5 worm cellular contexts compared by ENCODE assay signal in the genomic region with DNA sequence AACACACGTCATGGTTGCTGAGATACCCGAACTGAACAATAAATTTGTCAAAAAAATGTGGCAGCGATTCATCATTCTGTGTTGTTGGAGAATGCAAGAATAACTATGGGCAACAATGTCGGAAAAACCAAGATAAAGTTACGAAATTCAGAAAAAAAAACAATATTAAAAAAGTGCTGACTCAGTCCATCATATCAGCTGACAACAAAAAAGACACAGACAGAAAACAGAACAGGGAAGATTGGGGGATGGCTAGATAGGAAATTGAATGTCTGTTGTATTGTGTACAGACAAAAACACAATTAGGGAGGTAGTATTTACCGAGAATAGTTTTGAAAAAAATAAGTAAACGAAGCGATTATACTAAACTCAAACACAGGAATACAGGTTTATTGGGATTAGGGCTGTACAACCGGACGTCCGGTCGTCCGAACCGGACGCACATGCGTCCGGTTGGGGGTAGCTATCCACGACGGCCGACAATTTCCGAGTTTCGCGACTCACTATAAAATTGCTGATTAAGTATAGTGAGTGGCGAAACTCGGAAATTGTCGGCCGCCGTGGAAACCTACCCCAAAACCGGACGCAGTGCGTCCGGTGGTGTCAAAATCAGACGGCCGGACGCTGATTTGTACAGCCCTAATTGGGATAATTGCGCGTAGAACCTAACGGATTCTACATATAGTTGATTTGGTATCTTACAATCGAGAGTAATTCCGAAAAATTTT.
TF ChIP-seq lines count a peak whose summit lies in the region.

No protein-coding gene starts in this region.

TF ChIP-seq in whole organism, L1 larva, 84 proteins besides CTCF, POLR2A, EP300 and RAD21:
- TF ChIP-seq snpc-4 (tag; optimal IDR thresholded peaks at IDR 0.05; lab: Kevin White, UChicago), result peak; percentile 56
- no peak for TF ChIP-seq nhr-85 (tag; lab: Kevin White, UChicago)
- peak in 1 of 3 experiments; percentile 10 for TF ChIP-seq ceh-82 (tag; optimal IDR thresholded peaks at IDR 0.05; lab: Kevin White, UChicago)

TF ChIP-seq in whole organism, L2 larva, 48 proteins besides CTCF, POLR2A, EP300 and RAD21:
- TF ChIP-seq nhr-129 (tag; optimal IDR thresholded peaks at IDR 0.05; lab: Kevin White, UChicago) (no peak), sma-3 (GFP tag; optimal IDR thresholded peaks at IDR 0.05; lab: Kevin White, UChicago) (peak; percentile 20), peb-1 (tag; optimal IDR thresholded peaks at IDR 0.05; lab: Kevin White, UChicago) (no peak), skn-1 (tag; optimal IDR thresholded peaks at IDR 0.05; lab: Kevin White, UChicago) (peak; percentile 13), snpc-4 (tag; optimal IDR thresholded peaks at IDR 0.05; lab: Kevin White, UChicago) (peak; percentile 5)

TF ChIP-seq in whole organism, L3 larva, 47 proteins besides CTCF, POLR2A, EP300 and RAD21:
- TF ChIP-seq pha-4 (tag; optimal IDR thresholded peaks at IDR 0.05; lab: Kevin White, UChicago) (peak; percentile 59), ceh-28 (tag; optimal IDR thresholded peaks at IDR 0.05; lab: Kevin White, UChicago) (peak; percentile 7), nhr-23 (tag; optimal IDR thresholded peaks at IDR 0.05; lab: Kevin White, UChicago) (no peak), elt-2 (tag; optimal IDR thresholded peaks at IDR 0.05; lab: Kevin White, UChicago) (peak; percentile 12)

TF ChIP-seq in whole organism, L4 larva, 104 proteins besides CTCF, POLR2A, EP300 and RAD21:
- peak; percentile 1 for TF ChIP-seq mes-2 (tag; optimal IDR thresholded peaks at IDR 0.05; lab: Kevin White, UChicago; ENCODE audit: poor library complexity, severe bottlenecking)
- TF ChIP-seq daf-16 (GFP tag; optimal IDR thresholded peaks at IDR 0.05; lab: Kevin White, UChicago), result no peak
- TF ChIP-seq daf-16 (tag; optimal IDR thresholded peaks at IDR 0.05; lab: Kevin White, UChicago), result peak; percentile 72
- TF ChIP-seq D1046.2 (GFP tag; IDR thresholded peaks at IDR 0.05; lab: Robert Waterston, UW), result no peak
- peak; percentile 22 for TF ChIP-seq nhr-28 (tag; optimal IDR thresholded peaks at IDR 0.05; lab: Kevin White, UChicago)
- peak; percentile 14 for TF ChIP-seq hlh-11 (tag; optimal IDR thresholded peaks at IDR 0.05; lab: Kevin White, UChicago)
- TF ChIP-seq daf-12 (tag; optimal IDR thresholded peaks at IDR 0.05; lab: Kevin White, UChicago), result no peak
- TF ChIP-seq snpc-4 (tag; optimal IDR thresholded peaks at IDR 0.05; lab: Kevin White, UChicago), result peak; percentile 40
- peak; percentile 59 for TF ChIP-seq dve-1 (tag; optimal IDR thresholded peaks at IDR 0.05; lab: Kevin White, UChicago; ENCODE audit: insufficient read depth)
- no peak for TF ChIP-seq F26F4.8 (GFP tag; conservative IDR thresholded peaks at IDR 0.05; lab: Robert Waterston, UW)
- 0 out of 2 replicates have a peak, but pooled peaks have one; percentile 40 for TF ChIP-seq tra-1 (GFP tag; IDR thresholded peaks at IDR 0.05; lab: Robert Waterston, UW)
- TF ChIP-seq T20F7.1 (GFP tag; optimal IDR thresholded peaks at IDR 0.05; lab: Kevin White, UChicago), result peak; percentile 22
- 0 out of 2 replicates have a peak, but pooled peaks have one; percentile 11 for TF ChIP-seq Y48G9A.11 (GFP tag; IDR thresholded peaks at IDR 0.05; lab: Robert Waterston, UW)
- peak; percentile 60 for TF ChIP-seq hlh-30 (tag; optimal IDR thresholded peaks at IDR 0.05; lab: Kevin White, UChicago; ENCODE audit: insufficient read depth)
- peak in 1 of 2 experiments; percentile 31 for TF ChIP-seq unc-62 (GFP tag; optimal IDR thresholded peaks at IDR 0.05 in 1 of 2; lab: Kevin White, UChicago)
- TF ChIP-seq unc-62 (tag; optimal IDR thresholded peaks at IDR 0.05; lab: Kevin White, UChicago), result no peak
- TF ChIP-seq mdt-29 (GFP tag; IDR thresholded peaks at IDR 0.05; lab: Robert Waterston, UW), result no peak
TF ChIP-seq in whole organism, L4 larva: peak in this region for 11.

TF ChIP-seq in whole organism, young adult, 124 proteins besides CTCF, POLR2A, EP300 and RAD21 (continues in another document):
- no peak for TF ChIP-seq rec-8 (tag; optimal IDR thresholded peaks at IDR 0.05; lab: Kevin White, UChicago)
- no peak for TF ChIP-seq ceh-79 (tag; optimal IDR thresholded peaks at IDR 0.05; lab: Kevin White, UChicago)
- TF ChIP-seq hmg-1.2 (GFP tag; IDR thresholded peaks at IDR 0.05; lab: Robert Waterston, UW), result peak; percentile 49
- TF ChIP-seq dox-1 (GFP tag; IDR thresholded peaks at IDR 0.05; lab: Robert Waterston, UW), result no peak
- TF ChIP-seq F22D6.2 (tag; optimal IDR thresholded peaks at IDR 0.05; lab: Kevin White, UChicago), result no peak
- TF ChIP-seq pha-4 (tag; optimal IDR thresholded peaks at IDR 0.05; lab: Kevin White, UChicago), result no peak
- TF ChIP-seq T07F8.4 (tag; optimal IDR thresholded peaks at IDR 0.05; lab: Kevin White, UChicago), result no peak
- no peak for TF ChIP-seq F37B4.10 (GFP tag; IDR thresholded peaks at IDR 0.05; lab: Robert Waterston, UW)
- TF ChIP-seq Y53G8AR.9 (GFP tag; conservative IDR thresholded peaks at IDR 0.05; lab: Robert Waterston, UW), result no peak
- no peak for TF ChIP-seq lag-1 (GFP tag; IDR thresholded peaks at IDR 0.05; lab: Robert Waterston, UW)
- peak; percentile 87 for TF ChIP-seq snpc-4 (GFP tag; optimal IDR thresholded peaks at IDR 0.05; lab: Kevin White, UChicago)
- peak in 3 of 4 experiments; percentile 85 to 97 (median 94) for TF ChIP-seq snpc-4 (tag; optimal IDR thresholded peaks at IDR 0.05; lab: Kevin White, UChicago)
- TF ChIP-seq repo-1 (tag; optimal IDR thresholded peaks at IDR 0.05; lab: Kevin White, UChicago), result no peak
- no peak for TF ChIP-seq him-1 (tag; optimal IDR thresholded peaks at IDR 0.05; lab: Kevin White, UChicago)
- no peak for TF ChIP-seq K12H6.12 (tag; optimal IDR thresholded peaks at IDR 0.05; lab: Kevin White, UChicago)
- no peak for TF ChIP-seq ekl-4 (GFP tag; IDR thresholded peaks at IDR 0.05; lab: Robert Waterston, UW)
- no peak for TF ChIP-seq bed-2 (GFP tag; IDR thresholded peaks at IDR 0.05; lab: Robert Waterston, UW)
- TF ChIP-seq C17E4.6 (GFP tag; IDR thresholded peaks at IDR 0.05; lab: Robert Waterston, UW), result no peak
- TF ChIP-seq zim-3 (tag; optimal IDR thresholded peaks at IDR 0.05; lab: Kevin White, UChicago), result no peak
- TF ChIP-seq lin-26 (GFP tag; IDR thresholded peaks at IDR 0.05; lab: Robert Waterston, UW), result no peak
- TF ChIP-seq F57A8.1 (GFP tag; optimal IDR thresholded peaks at IDR 0.05; lab: Kevin White, UChicago), result no peak
- no peak for TF ChIP-seq egrh-3 (GFP tag; IDR thresholded peaks at IDR 0.05; lab: Robert Waterston, UW)
- TF ChIP-seq cebp-2 (GFP tag; IDR thresholded peaks at IDR 0.05; lab: Robert Waterston, UW), result no peak
- no peak for TF ChIP-seq F23B12.7 (tag; optimal IDR thresholded peaks at IDR 0.05; lab: Kevin White, UChicago; ENCODE audit: insufficient read depth)
- no peak for TF ChIP-seq akir-1 (GFP tag; optimal IDR thresholded peaks at IDR 0.05; lab: Kevin White, UChicago)
- TF ChIP-seq mxl-1 (tag; optimal IDR thresholded peaks at IDR 0.05; lab: Kevin White, UChicago), result no peak
- peak; percentile 42 for TF ChIP-seq attf-5 (GFP tag; optimal IDR thresholded peaks at IDR 0.05; lab: Kevin White, UChicago)
- TF ChIP-seq F57C9.4 (tag; optimal IDR thresholded peaks at IDR 0.05; lab: Kevin White, UChicago), result no peak
- TF ChIP-seq sea-2 (GFP tag; IDR thresholded peaks at IDR 0.05; lab: Robert Waterston, UW), result no peak
- TF ChIP-seq nfyb-1 (GFP tag; IDR thresholded peaks at IDR 0.05; lab: Robert Waterston, UW), result no peak
- no peak for TF ChIP-seq ztf-18 (tag; optimal IDR thresholded peaks at IDR 0.05; lab: Kevin White, UChicago)
- no peak for TF ChIP-seq ztf-6 (GFP tag; IDR thresholded peaks at IDR 0.05; lab: Robert Waterston, UW)
- TF ChIP-seq snpc-3.4 (tag; optimal IDR thresholded peaks at IDR 0.05; lab: Kevin White, UChicago), result peak; percentile 56
- peak; percentile 87 for TF ChIP-seq snpc-1.1 (tag; optimal IDR thresholded peaks at IDR 0.05; lab: Kevin White, UChicago; ENCODE audit: insufficient read depth)
- no peak for TF ChIP-seq efl-1 (GFP tag; optimal IDR thresholded peaks at IDR 0.05; lab: Kevin White, UChicago)
- TF ChIP-seq nhr-80 (tag; optimal IDR thresholded peaks at IDR 0.05; lab: Kevin White, UChicago), result peak; percentile 12
- TF ChIP-seq dpff-1 (tag; optimal IDR thresholded peaks at IDR 0.05; lab: Kevin White, UChicago), result no peak
- TF ChIP-seq lsy-27 (tag; optimal IDR thresholded peaks at IDR 0.05; lab: Kevin White, UChicago; ENCODE audit: borderline replicate concordance, insufficient read depth), result no peak
- TF ChIP-seq lin-40 (tag; optimal IDR thresholded peaks at IDR 0.05; lab: Kevin White, UChicago), result no peak
- no peak for TF ChIP-seq let-526 (GFP tag; IDR thresholded peaks at IDR 0.05; lab: Robert Waterston, UW)
- TF ChIP-seq B0035.1 (tag; optimal IDR thresholded peaks at IDR 0.05; lab: Kevin White, UChicago), result no peak
- no peak for TF ChIP-seq madf-6 (GFP tag; IDR thresholded peaks at IDR 0.05; lab: Robert Waterston, UW)
- peak; percentile 22 for TF ChIP-seq xnd-1 (tag; optimal IDR thresholded peaks at IDR 0.05; lab: Kevin White, UChicago)
- TF ChIP-seq cebp-1 (GFP tag; IDR thresholded peaks at IDR 0.05; lab: Robert Waterston, UW), result peak; percentile 78
- TF ChIP-seq cebp-1 (tag; optimal IDR thresholded peaks at IDR 0.05; lab: Kevin White, UChicago), result peak; percentile 81
- no peak for TF ChIP-seq nfya-2 (GFP tag; IDR thresholded peaks at IDR 0.05; lab: Robert Waterston, UW)
- TF ChIP-seq nhr-120 (GFP tag; IDR thresholded peaks at IDR 0.05; lab: Robert Waterston, UW), result no peak
- no peak for TF ChIP-seq attf-6 (GFP tag; IDR thresholded peaks at IDR 0.05; lab: Robert Waterston, UW)
- no peak for TF ChIP-seq hsf-1 (GFP tag; IDR thresholded peaks at IDR 0.05; lab: Robert Waterston, UW)
- no peak for TF ChIP-seq tbp1 (GFP tag; optimal IDR thresholded peaks at IDR 0.05; lab: Kevin White, UChicago)
- TF ChIP-seq atf-7 (tag; optimal IDR thresholded peaks at IDR 0.05; lab: Kevin White, UChicago), result no peak
- no peak for TF ChIP-seq die-1 (tag; optimal IDR thresholded peaks at IDR 0.05; lab: Kevin White, UChicago)
- 0 out of 2 replicates have a peak, but pooled peaks have one; percentile 7 for TF ChIP-seq pbrm-1 (GFP tag; IDR thresholded peaks at IDR 0.05; lab: Robert Waterston, UW)
- no peak for TF ChIP-seq nhr-179 (tag; optimal IDR thresholded peaks at IDR 0.05; lab: Kevin White, UChicago)
- TF ChIP-seq ama-1 (optimal IDR thresholded peaks at IDR 0.05; lab: Kevin White, UChicago), result no peak
- TF ChIP-seq ama-1 (GFP tag; optimal IDR thresholded peaks at IDR 0.05; lab: Kevin White, UChicago), result no peak
- no peak for TF ChIP-seq ceh-27 (GFP tag; optimal IDR thresholded peaks at IDR 0.05; lab: Kevin White, UChicago)
- TF ChIP-seq egl-44 (GFP tag; IDR thresholded peaks at IDR 0.05; lab: Robert Waterston, UW), result no peak
